Worm (Caenorhabditis elegans) whole organism, young adult: ENCODE measurements around the gene E02C12.11.

ENCODE experiments used
- B0019.2 ChIP-seq: fragments of 200-800 bp; sonication (Bioruptor generic); conservative IDR thresholded peaks from 2 replicates; pipeline ENCODE4 v1.3.6; 2022; ENCODE audit warnings: missing genetic modification reagents, missing genetic modification characterization, missing compliant biosample characterization
- C06A6.2 ChIP-seq: fragments of 200-800 bp; sonication (Bioruptor generic); conservative IDR thresholded peaks from 2 replicates; pipeline ENCODE4 v1.3.6; 2022; ENCODE audit warnings: missing genetic modification characterization, missing compliant biosample characterization
- D2030.7 ChIP-seq: fragments of 200-800 bp; sonication (Bioruptor generic); IDR thresholded peaks from 2 replicates; pipeline ENCODE4 v1.3.6; 2022; ENCODE audit warnings: missing genetic modification reagents, missing genetic modification characterization, missing compliant biosample characterization
- F33H1.4 ChIP-seq: fragments of 200-800 bp; sonication (Bioruptor generic); IDR thresholded peaks from 2 replicates; pipeline ENCODE4 v1.3.6; 2022; ENCODE audit warnings: missing genetic modification reagents, missing genetic modification characterization, missing compliant biosample characterization
- F39B2.1 ChIP-seq: fragments of 200-800 bp; sonication (Bioruptor generic); IDR thresholded peaks from 2 replicates; pipeline ENCODE4 v1.3.6; 2022; ENCODE audit warnings: missing genetic modification reagents, missing genetic modification characterization, missing compliant biosample characterization
- K11D2.4 ChIP-seq: fragments of 200-800 bp; sonication (Bioruptor generic); IDR thresholded peaks from 2 replicates; pipeline ENCODE4 v1.3.6; 2022; ENCODE audit warnings: missing genetic modification reagents, missing genetic modification characterization, missing compliant biosample characterization
- T07F8.4 ChIP-seq: sonication (generic microtip); optimal IDR thresholded peaks from 2 replicates; lab custom pipeline; 2016; ENCODE audit warnings: mild to moderate bottlenecking, missing genetic modification characterization, moderate library complexity, missing compliant biosample characterization
- Y67H2A.10 ChIP-seq: fragments of 200-800 bp; sonication (Bioruptor generic); conservative IDR thresholded peaks from 2 replicates; pipeline ENCODE4 v1.3.6; 2022; ENCODE audit warnings: missing genetic modification reagents, missing genetic modification characterization, missing compliant biosample characterization
- Y79H2A.3 ChIP-seq: fragments of 200-800 bp; sonication (Bioruptor generic); conservative IDR thresholded peaks from 2 replicates; pipeline ENCODE4 v1.3.6; 2022; ENCODE audit warnings: missing genetic modification reagents, missing genetic modification characterization, missing compliant biosample characterization
- ZK185.1 ChIP-seq: sonication (generic microtip); optimal IDR thresholded peaks from 2 replicates; lab custom pipeline; 2016; ENCODE audit warnings: mild to moderate bottlenecking, missing genetic modification characterization, missing compliant biosample characterization; ENCODE audit not compliant: poor library complexity, severe bottlenecking
- athp-1 ChIP-seq: sonication (generic microtip); optimal IDR thresholded peaks from 2 replicates; lab custom pipeline; 2017; ENCODE audit warnings: mild to moderate bottlenecking, missing genetic modification characterization, missing compliant biosample characterization
- attf-3 ChIP-seq: fragments of 200-800 bp; sonication (Bioruptor generic); conservative IDR thresholded peaks from 2 replicates; pipeline ENCODE4 v1.3.6; 2022; ENCODE audit warnings: missing genetic modification reagents, missing genetic modification characterization, missing compliant biosample characterization
- bed-2 ChIP-seq: fragments of 200-800 bp; sonication (Bioruptor generic); IDR thresholded peaks from 2 replicates; pipeline ENCODE4 v1.3.6; 2022; ENCODE audit warnings: missing genetic modification reagents, missing genetic modification characterization, missing compliant biosample characterization
- ccch-3 ChIP-seq: fragments of 200-800 bp; sonication (Bioruptor generic); optimal IDR thresholded peaks from 2 replicates; lab custom pipeline; 2018; ENCODE audit warnings: mild to moderate bottlenecking, missing genetic modification characterization, missing compliant biosample characterization
- cebp-1 ChIP-seq, 2 experiments: fragments of 200-800 bp in 1 of 2; sonication (Bioruptor generic) in 1 of 2; sonication (generic microtip) in 1 of 2; IDR thresholded peaks in 1 of 2; optimal IDR thresholded peaks in 1 of 2; 2 replicates each; pipeline versions ENCODE4 v1.3.6 to Lab custom; 2017 to 2022; ENCODE audit warnings: missing compliant biosample characterization in 2 of 2, missing genetic modification characterization in 2 of 2, mild to moderate bottlenecking in 1 of 2, missing genetic modification reagents in 1 of 2, moderate library complexity in 1 of 2
- cebp-2 ChIP-seq: fragments of 200-800 bp; sonication (Bioruptor generic); IDR thresholded peaks from 2 replicates; pipeline ENCODE4 v1.3.6; 2022; ENCODE audit warnings: missing genetic modification characterization, missing compliant biosample characterization
- ceh-27 ChIP-seq: fragments of 200-800 bp; sonication (Bioruptor generic); optimal IDR thresholded peaks from 2 replicates; lab custom pipeline; 2018; ENCODE audit warnings: mild to moderate bottlenecking, missing genetic modification characterization, moderate library complexity, missing compliant biosample characterization
- ceh-58 ChIP-seq: fragments of 200-800 bp; sonication (Bioruptor generic); IDR thresholded peaks from 2 replicates; pipeline ENCODE4 v1.3.6; 2022; ENCODE audit warnings: missing genetic modification characterization, missing compliant biosample characterization
- ceh-79 ChIP-seq: sonication (generic microtip); optimal IDR thresholded peaks from 2 replicates; lab custom pipeline; 2017; ENCODE audit warnings: mild to moderate bottlenecking, missing genetic modification characterization, missing compliant biosample characterization
- die-1 ChIP-seq: sonication (generic microtip); optimal IDR thresholded peaks from 2 replicates; lab custom pipeline; 2016; ENCODE audit warnings: missing genotype, mild to moderate bottlenecking, missing genetic modification characterization, missing compliant biosample characterization
- dpff-1 ChIP-seq: sonication (generic microtip); optimal IDR thresholded peaks from 2 replicates; lab custom pipeline; 2017; ENCODE audit warnings: mild to moderate bottlenecking, missing genetic modification characterization, missing compliant biosample characterization
- efl-1 ChIP-seq: fragments of 150-350 bp; optimal IDR thresholded peaks from 2 replicates; lab custom pipeline; 2014; ENCODE audit warnings: missing biosample characterization, missing genetic modification reagents, missing genetic modification characterization
- egrh-3 ChIP-seq: fragments of 200-800 bp; sonication (Bioruptor generic); IDR thresholded peaks from 2 replicates; pipeline ENCODE4 v1.3.6; 2022; ENCODE audit warnings: missing genetic modification reagents, missing genetic modification characterization, missing compliant biosample characterization
- ekl-4 ChIP-seq: fragments of 200-800 bp; sonication (Bioruptor generic); IDR thresholded peaks from 2 replicates; pipeline ENCODE4 v1.3.6; 2022; ENCODE audit warnings: missing genetic modification reagents, missing genetic modification characterization, missing compliant biosample characterization
- ets-4 ChIP-seq: fragments of 200-800 bp; sonication (Bioruptor generic); optimal IDR thresholded peaks from 2 replicates; lab custom pipeline; 2018; ENCODE audit warnings: mild to moderate bottlenecking, missing genetic modification characterization, missing compliant biosample characterization
- gei-17 ChIP-seq: fragments of 200-800 bp; sonication (Bioruptor generic); optimal IDR thresholded peaks from 2 replicates; lab custom pipeline; 2018; ENCODE audit warnings: mild to moderate bottlenecking, missing genetic modification characterization, missing compliant biosample characterization
- him-1 ChIP-seq: sonication (generic microtip); optimal IDR thresholded peaks from 2 replicates; lab custom pipeline; 2016; ENCODE audit warnings: missing genotype, missing genetic modification reagents, missing genetic modification characterization, missing compliant biosample characterization
- hlh-26 ChIP-seq: fragments of 200-800 bp; sonication (Bioruptor generic); conservative IDR thresholded peaks from 2 replicates; pipeline ENCODE4 v1.3.6; 2022; ENCODE audit warnings: missing genetic modification reagents, missing genetic modification characterization, missing compliant biosample characterization
- hrde-1 ChIP-seq: sonication (generic microtip); optimal IDR thresholded peaks from 2 replicates; lab custom pipeline; 2016; ENCODE audit warnings: missing genetic modification characterization, mild to moderate bottlenecking, missing compliant biosample characterization, moderate library complexity, missing genotype, missing genetic modification reagents, borderline replicate concordance
- lin-35 ChIP-seq, 3 experiments: fragments of 150-350 bp in 2 of 3; sonication (generic microtip) in 1 of 3; optimal IDR thresholded peaks; 2 replicates each; lab custom pipeline; 2014 to 2018; ENCODE audit warnings: missing biosample characterization in 3 of 3, missing genetic modification characterization in 3 of 3, missing genetic modification reagents in 3 of 3
- lin-40 ChIP-seq: sonication (generic microtip); optimal IDR thresholded peaks from 2 replicates; lab custom pipeline; 2016; ENCODE audit warnings: missing genetic modification characterization, mild to moderate bottlenecking, missing compliant biosample characterization, missing genotype, missing genetic modification reagents
- lin-54 ChIP-seq: fragments of 200-800 bp; sonication (Bioruptor generic); optimal IDR thresholded peaks from 2 replicates; lab custom pipeline; 2018; ENCODE audit warnings: mild to moderate bottlenecking, missing genetic modification characterization, missing compliant biosample characterization
- lir-1 ChIP-seq: fragments of 200-800 bp; sonication (Bioruptor generic); conservative IDR thresholded peaks from 2 replicates; pipeline ENCODE4 v1.3.6; 2022; ENCODE audit warnings: missing genetic modification reagents, missing genetic modification characterization, missing compliant biosample characterization
- madf-8 ChIP-seq: fragments of 200-800 bp; sonication (Bioruptor generic); conservative IDR thresholded peaks from 2 replicates; pipeline ENCODE4 v1.3.6; 2022; ENCODE audit warnings: missing genetic modification reagents, missing genetic modification characterization, missing compliant biosample characterization
- mes-4 ChIP-seq: sonication (generic microtip); optimal IDR thresholded peaks from 2 replicates; lab custom pipeline; 2016; ENCODE audit warnings: missing genotype, missing genetic modification characterization, missing compliant biosample characterization
- nfya-2 ChIP-seq: fragments of 200-800 bp; sonication (Bioruptor generic); IDR thresholded peaks from 2 replicates; pipeline ENCODE4 v1.3.6; 2022; ENCODE audit warnings: missing genetic modification reagents, missing genetic modification characterization, missing compliant biosample characterization
- nfyb-1 ChIP-seq: fragments of 200-800 bp; sonication (Bioruptor generic); IDR thresholded peaks from 2 replicates; pipeline ENCODE4 v1.3.6; 2022; ENCODE audit warnings: missing genetic modification reagents, missing genetic modification characterization, missing compliant biosample characterization
- nhr-120 ChIP-seq: fragments of 200-800 bp; sonication (Bioruptor generic); IDR thresholded peaks from 2 replicates; pipeline ENCODE4 v1.3.6; 2022; ENCODE audit warnings: missing genetic modification characterization, missing compliant biosample characterization
- nhr-179 ChIP-seq: sonication (generic microtip); optimal IDR thresholded peaks from 2 replicates; lab custom pipeline; 2016; ENCODE audit warnings: mild to moderate bottlenecking, missing genetic modification characterization, missing compliant biosample characterization
- snpc-1.1 ChIP-seq: sonication (generic microtip); optimal IDR thresholded peaks from 2 replicates; lab custom pipeline; 2017; ENCODE audit warnings: missing genetic modification characterization, mild to moderate bottlenecking, missing compliant biosample characterization, antibody characterized with exemption, moderate library complexity, missing genotype, missing genetic modification reagents; ENCODE audit not compliant: insufficient read depth
- snpc-4 ChIP-seq, 5 experiments: fragments of 150-350 bp in 1 of 5; sonication (generic microtip) in 4 of 5; optimal IDR thresholded peaks; 2 replicates each; lab custom pipeline; 2014 to 2018; ENCODE audit warnings: missing genetic modification characterization in 5 of 5, missing biosample characterization in 3 of 5, antibody characterized with exemption in 2 of 5, mild to moderate bottlenecking in 2 of 5, missing compliant biosample characterization in 2 of 5, missing genotype in 2 of 5, moderate library complexity in 2 of 5, missing genetic modification reagents in 1 of 5
- tbp1 ChIP-seq: fragments of 200-800 bp; sonication (Bioruptor generic); optimal IDR thresholded peaks from 2 replicates; lab custom pipeline; 2018; ENCODE audit warnings: mild to moderate bottlenecking, missing genetic modification characterization, missing compliant biosample characterization
- tbx-9 ChIP-seq: sonication (generic microtip); optimal IDR thresholded peaks from 2 replicates; lab custom pipeline; 2016; ENCODE audit warnings: borderline replicate concordance, missing genetic modification characterization, inconsistent platforms, missing compliant biosample characterization
- unc-62 ChIP-seq: fragments of 150-350 bp; optimal IDR thresholded peaks from 2 replicates; lab custom pipeline; 2014; ENCODE audit warnings: missing biosample characterization, missing genetic modification reagents, missing genetic modification characterization
- ztf-26 ChIP-seq: sonication (generic microtip); optimal IDR thresholded peaks from 2 replicates; lab custom pipeline; 2017; ENCODE audit warnings: missing genetic modification characterization, missing compliant biosample characterization
- ztf-3 ChIP-seq: fragments of 200-800 bp; sonication (Bioruptor generic); optimal IDR thresholded peaks from 2 replicates; lab custom pipeline; 2018; ENCODE audit warnings: mild to moderate bottlenecking, missing genetic modification characterization, missing compliant biosample characterization

E02C12.11 gene

ce11 chrV:9338452-9338851 lies 41.3 kb downstream of the E02C12.11 start (continued):
- TF ChIP-seq lin-54 (GFP tag; lab: Kevin White, UChicago) (no peak), gei-17 (GFP tag; lab: Kevin White, UChicago) (no peak), ztf-3 (no peak), Y67H2A.10 (GFP tag; lab: Robert Waterston, UW) (no peak), lir-1 (GFP tag; lab: Robert Waterston, UW) (peak; percentile 41; the same call in 1 of the 2 replicates), cebp-2 (0 out of 2 replicates have a peak, but pooled peaks have one; percentile 40), tbp1 (peak; percentile 3), dpff-1 (tag; lab: Kevin White, UChicago) (no peak), F33H1.4 (GFP tag; lab: Robert Waterston, UW) (no peak), nfya-2 (GFP tag; lab: Robert Waterston, UW) (no peak), B0019.2 (GFP tag; lab: Robert Waterston, UW) (no peak), egrh-3 (GFP tag; lab: Robert Waterston, UW) (no peak), ceh-58 (GFP tag; lab: Robert Waterston, UW) (0 out of 2 replicates have a peak, but pooled peaks have one; percentile 1), ZK185.1 (peak; percentile 75), hlh-26 (GFP tag; lab: Robert Waterston, UW) (no peak), ceh-79 (tag; lab: Kevin White, UChicago) (no peak), athp-1 (tag; lab: Kevin White, UChicago) (no peak), bed-2 (GFP tag; lab: Robert Waterston, UW) (no peak), ekl-4 (GFP tag; lab: Robert Waterston, UW) (no peak), ccch-3 (GFP tag; lab: Kevin White, UChicago) (no peak), snpc-1.1 (tag; lab: Kevin White, UChicago) (no peak), nfyb-1 (no peak; the same call in 1 of the 2 replicates), ets-4 (GFP tag; lab: Kevin White, UChicago) (no peak), Y79H2A.3 (GFP tag; lab: Robert Waterston, UW) (peak; percentile 80; the same call in 1 of the 2 replicates), nhr-179 (no peak), tbx-9 (tag; lab: Kevin White, UChicago) (no peak), C06A6.2 (peak; percentile 75), die-1 (no peak), ceh-27 (GFP tag; lab: Kevin White, UChicago) (no peak), T07F8.4 (no peak)

ce11 chrV:9336462-9336861 lies 43.2 kb downstream of the E02C12.11 start, which contains the start of gene coq-6:
coq-6 (plus strand) TSS chrV:9336762.
- TF ChIP-seq attf-3 (GFP tag; lab: Robert Waterston, UW) (no peak), mes-4 (tag; lab: Kevin White, UChicago) (no peak), lin-40 (tag; lab: Kevin White, UChicago) (no peak), cebp-1 (GFP tag; IDR thresholded peaks at IDR 0.05; lab: Robert Waterston, UW) (no peak), cebp-1 (tag; optimal IDR thresholded peaks at IDR 0.05; lab: Kevin White, UChicago) (peak; percentile 1), him-1 (no peak)

ce11 chrV:9334216-9334615 lies 45.5 kb downstream of the E02C12.11 start, which contains the start of gene ucp-4:
ucp-4 (plus strand) TSS chrV:9334298.
- TF ChIP-seq D2030.7 (GFP tag; lab: Robert Waterston, UW) (no peak), nhr-120 (no peak), efl-1 (GFP tag; lab: Kevin White, UChicago) (no peak), nhr-179 (no peak), T07F8.4 (no peak), lin-35 (GFP tag; optimal IDR thresholded peaks at IDR 0.05; lab: Kevin White, UChicago) (no peak), snpc-4 (GFP tag; optimal IDR thresholded peaks at IDR 0.05; lab: Kevin White, UChicago) (no peak), snpc-4 (tag; optimal IDR thresholded peaks at IDR 0.05; lab: Kevin White, UChicago) (peak in 1 of 4 experiments; percentile 33), K11D2.4 (GFP tag; lab: Robert Waterston, UW) (no peak), hrde-1 (tag; lab: Kevin White, UChicago) (no peak), unc-62 (GFP tag; lab: Kevin White, UChicago) (peak; percentile 75), egrh-3 (GFP tag; lab: Robert Waterston, UW) (no peak), madf-8 (GFP tag; lab: Robert Waterston, UW) (no peak), ztf-26 (no peak), F39B2.1 (GFP tag; lab: Robert Waterston, UW) (no peak)
